Worm (Caenorhabditis elegans) whole organism, young adult: ENCODE results near the gene ZC449.1.
A peak's percentile ranks its signal among the peaks of the same experiment; 100 is the strongest.

Experiments used
- B0336.3 ChIP-seq: fragments of 200-800 bp; sonication (Bioruptor generic); IDR thresholded peaks from 2 replicates; pipeline ENCODE4 v1.3.6; 2022; ENCODE audit warnings: missing genetic modification characterization, missing compliant biosample characterization
- T26A5.8 ChIP-seq: sonication (generic microtip); optimal IDR thresholded peaks from 2 replicates; lab custom pipeline; 2016; ENCODE audit warnings: missing genetic modification characterization, missing compliant biosample characterization
- Y53F4B.3 ChIP-seq: fragments of 200-800 bp; sonication (Bioruptor generic); IDR thresholded peaks from 2 replicates; pipeline ENCODE4 v1.3.6; 2022; ENCODE audit warnings: missing genetic modification reagents, missing genetic modification characterization, missing compliant biosample characterization
- Y56A3A.18 ChIP-seq: fragments of 200-800 bp; sonication (Bioruptor generic); IDR thresholded peaks from 2 replicates; pipeline ENCODE4 v1.3.6; 2022; ENCODE audit warnings: missing genetic modification reagents, missing genetic modification characterization, missing compliant biosample characterization
- Y79H2A.3 ChIP-seq: fragments of 200-800 bp; sonication (Bioruptor generic); conservative IDR thresholded peaks from 2 replicates; pipeline ENCODE4 v1.3.6; 2022; ENCODE audit warnings: missing genetic modification reagents, missing genetic modification characterization, missing compliant biosample characterization
- Y95B8A.8 ChIP-seq: fragments of 200-800 bp; sonication (Bioruptor generic); IDR thresholded peaks from 2 replicates; pipeline ENCODE4 v1.3.6; 2022; ENCODE audit warnings: missing genetic modification reagents, missing genetic modification characterization, missing compliant biosample characterization
- ama-1 ChIP-seq, 3 experiments: fragments of 150-350 bp in 1 of 3; sonication (generic microtip) in 2 of 3; optimal IDR thresholded peaks; 2 replicates each; lab custom pipeline; 2014 to 2018; ENCODE audit warnings: missing biosample characterization in 2 of 3, missing genetic modification characterization in 2 of 3, missing genetic modification reagents in 2 of 3
- atf-7 ChIP-seq: sonication (generic microtip); optimal IDR thresholded peaks from 2 replicates; lab custom pipeline; 2017; ENCODE audit warnings: mild to moderate bottlenecking, missing genetic modification characterization, missing compliant biosample characterization
- attf-6 ChIP-seq: fragments of 200-800 bp; sonication (Bioruptor generic); IDR thresholded peaks from 2 replicates; pipeline ENCODE4 v1.3.6; 2022; ENCODE audit warnings: missing genetic modification reagents, missing genetic modification characterization, missing compliant biosample characterization
- bed-2 ChIP-seq: fragments of 200-800 bp; sonication (Bioruptor generic); IDR thresholded peaks from 2 replicates; pipeline ENCODE4 v1.3.6; 2022; ENCODE audit warnings: missing genetic modification reagents, missing genetic modification characterization, missing compliant biosample characterization
- ceh-27 ChIP-seq: fragments of 200-800 bp; sonication (Bioruptor generic); optimal IDR thresholded peaks from 2 replicates; lab custom pipeline; 2018; ENCODE audit warnings: mild to moderate bottlenecking, missing genetic modification characterization, moderate library complexity, missing compliant biosample characterization
- efl-1 ChIP-seq: fragments of 150-350 bp; optimal IDR thresholded peaks from 2 replicates; lab custom pipeline; 2014; ENCODE audit warnings: missing biosample characterization, missing genetic modification reagents, missing genetic modification characterization
- hmg-1.2 ChIP-seq: fragments of 200-800 bp; sonication (Bioruptor generic); IDR thresholded peaks from 2 replicates; pipeline ENCODE4 v1.3.6; 2022; ENCODE audit warnings: missing genetic modification reagents, missing genetic modification characterization, missing compliant biosample characterization
- hmg-20 ChIP-seq: fragments of 200-800 bp; sonication (Bioruptor generic); IDR thresholded peaks from 2 replicates; pipeline ENCODE4 v1.3.6; 2022; ENCODE audit warnings: missing genetic modification reagents, missing genetic modification characterization, missing compliant biosample characterization
- hsf-1 ChIP-seq: fragments of 200-800 bp; sonication (Bioruptor generic); IDR thresholded peaks from 2 replicates; pipeline ENCODE4 v1.3.6; 2022; ENCODE audit warnings: missing genetic modification reagents, missing genetic modification characterization, missing compliant biosample characterization
- let-526 ChIP-seq: fragments of 200-800 bp; sonication (Bioruptor generic); IDR thresholded peaks from 2 replicates; pipeline ENCODE4 v1.3.6; 2022; ENCODE audit warnings: missing genetic modification reagents, missing genetic modification characterization, missing compliant biosample characterization
- let-607 ChIP-seq, 2 experiments: fragments of 200-800 bp in 1 of 2; sonication (Bioruptor generic) in 1 of 2; sonication (generic microtip) in 1 of 2; optimal IDR thresholded peaks; 2 replicates each; lab custom pipeline; 2016 to 2018; ENCODE audit warnings: mild to moderate bottlenecking in 2 of 2, missing compliant biosample characterization in 2 of 2, missing genetic modification characterization in 2 of 2, moderate library complexity in 2 of 2, missing genotype in 1 of 2
- lin-35 ChIP-seq, 3 experiments: fragments of 150-350 bp in 2 of 3; sonication (generic microtip) in 1 of 3; optimal IDR thresholded peaks; 2 replicates each; lab custom pipeline; 2014 to 2018; ENCODE audit warnings: missing biosample characterization in 3 of 3, missing genetic modification characterization in 3 of 3, missing genetic modification reagents in 3 of 3
- lin-40 ChIP-seq: sonication (generic microtip); optimal IDR thresholded peaks from 2 replicates; lab custom pipeline; 2016; ENCODE audit warnings: missing genetic modification characterization, mild to moderate bottlenecking, missing compliant biosample characterization, missing genotype, missing genetic modification reagents
- lsy-27 ChIP-seq: sonication (generic microtip); optimal IDR thresholded peaks from 2 replicates; lab custom pipeline; 2017; ENCODE audit warnings: missing genetic modification characterization, mild to moderate bottlenecking, missing compliant biosample characterization, antibody characterized with exemption, missing genotype, borderline replicate concordance; ENCODE audit not compliant: insufficient read depth
- mcd-1 ChIP-seq: fragments of 200-800 bp; sonication (Bioruptor generic); IDR thresholded peaks from 2 replicates; pipeline ENCODE4 v1.3.6; 2022; ENCODE audit warnings: missing genetic modification reagents, missing genetic modification characterization, missing compliant biosample characterization
- nfya-2 ChIP-seq: fragments of 200-800 bp; sonication (Bioruptor generic); IDR thresholded peaks from 2 replicates; pipeline ENCODE4 v1.3.6; 2022; ENCODE audit warnings: missing genetic modification reagents, missing genetic modification characterization, missing compliant biosample characterization
- nhr-179 ChIP-seq: sonication (generic microtip); optimal IDR thresholded peaks from 2 replicates; lab custom pipeline; 2016; ENCODE audit warnings: mild to moderate bottlenecking, missing genetic modification characterization, missing compliant biosample characterization
- nhr-27 ChIP-seq: fragments of 200-800 bp; sonication (Bioruptor generic); optimal IDR thresholded peaks from 2 replicates; lab custom pipeline; 2018; ENCODE audit warnings: mild to moderate bottlenecking, missing genetic modification characterization, moderate library complexity, missing compliant biosample characterization
- nhr-80 ChIP-seq: sonication (generic microtip); optimal IDR thresholded peaks from 2 replicates; lab custom pipeline; 2016; ENCODE audit warnings: missing genetic modification characterization, missing compliant biosample characterization
- pbrm-1 ChIP-seq: fragments of 200-800 bp; sonication (Bioruptor generic); IDR thresholded peaks from 2 replicates; pipeline ENCODE4 v1.3.6; 2022; ENCODE audit warnings: missing genetic modification reagents, missing genetic modification characterization, missing compliant biosample characterization
- rcor-1 ChIP-seq: fragments of 200-800 bp; sonication (Bioruptor generic); IDR thresholded peaks from 2 replicates; pipeline ENCODE4 v1.3.6; 2022; ENCODE audit warnings: missing genetic modification reagents, missing genetic modification characterization, missing compliant biosample characterization
- rpc-1 ChIP-seq, 2 experiments: fragments of 150-350 bp in 1 of 2; sonication (generic microtip) in 1 of 2; optimal IDR thresholded peaks; 2 replicates each; lab custom pipeline; 2014 to 2018; ENCODE audit warnings: missing biosample characterization in 1 of 2, missing genetic modification characterization in 1 of 2, missing genetic modification reagents in 1 of 2, missing genotype in 1 of 2
- snpc-1.3 ChIP-seq: sonication (generic microtip); optimal IDR thresholded peaks from 2 replicates; lab custom pipeline; 2017; ENCODE audit warnings: missing genetic modification characterization, mild to moderate bottlenecking, missing compliant biosample characterization, antibody characterized with exemption, moderate library complexity, missing genotype, missing genetic modification reagents; ENCODE audit not compliant: insufficient read depth
- unc-62 ChIP-seq: fragments of 150-350 bp; optimal IDR thresholded peaks from 2 replicates; lab custom pipeline; 2014; ENCODE audit warnings: missing biosample characterization, missing genetic modification reagents, missing genetic modification characterization
- ztf-22 ChIP-seq: fragments of 200-800 bp; sonication (Bioruptor generic); optimal IDR thresholded peaks from 2 replicates; lab custom pipeline; 2018; ENCODE audit warnings: mild to moderate bottlenecking, missing genetic modification characterization, moderate library complexity, missing compliant biosample characterization
- ztf-28 ChIP-seq: fragments of 200-800 bp; sonication (Bioruptor generic); IDR thresholded peaks from 2 replicates; pipeline ENCODE4 v1.3.6; 2022; ENCODE audit warnings: missing genetic modification reagents, missing genetic modification characterization, missing compliant biosample characterization
- ztf-6 ChIP-seq: fragments of 200-800 bp; sonication (Bioruptor generic); IDR thresholded peaks from 2 replicates; pipeline ENCODE4 v1.3.6; 2022; ENCODE audit warnings: missing genetic modification reagents, missing genetic modification characterization, missing compliant biosample characterization

The ZC449.1 gene

DNA sequence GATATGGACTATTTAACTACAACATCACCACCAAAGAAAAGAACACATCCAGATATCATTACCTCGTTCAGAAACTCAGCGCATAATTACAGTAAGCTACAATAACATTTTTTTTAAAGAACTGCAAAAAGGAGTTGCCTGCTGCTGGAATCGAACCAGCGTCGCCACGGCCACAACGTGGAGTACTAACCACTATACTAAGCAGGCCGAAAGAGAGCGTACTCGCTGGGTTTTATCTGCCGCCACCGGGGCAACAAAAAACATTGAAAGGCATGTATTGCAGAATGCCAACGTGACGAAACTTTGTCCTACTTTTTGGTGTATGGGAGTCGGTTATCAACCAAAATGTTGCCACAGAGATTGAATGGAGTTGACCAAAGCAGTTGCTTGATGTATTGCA is 1.5 kb upstream of the ZC449.1 start (continued):
- TF ChIP-seq snpc-1.3 (tag; lab: Kevin White, UChicago), result peak; percentile 70
- no peak for TF ChIP-seq nfya-2
- peak; percentile 91 for TF ChIP-seq ztf-28 (GFP tag; lab: Robert Waterston, UW)
- TF ChIP-seq B0336.3 (GFP tag; lab: Robert Waterston, UW), result no peak
- no peak for TF ChIP-seq nhr-27 (tag; lab: Kevin White, UChicago)
- TF ChIP-seq let-607 (tag; optimal IDR thresholded peaks at IDR 0.05; lab: Kevin White, UChicago), result peak; percentile 32 to 37
- TF ChIP-seq Y95B8A.8 (GFP tag; lab: Robert Waterston, UW), result 0 out of 2 replicates have a peak, but pooled peaks have one; percentile 13
- TF ChIP-seq attf-6 (GFP tag; lab: Robert Waterston, UW), result 0 out of 2 replicates have a peak, but pooled peaks have one; percentile 46
- peak; percentile 90 for TF ChIP-seq pbrm-1 (GFP tag; lab: Robert Waterston, UW)
- TF ChIP-seq hmg-1.2, result peak; percentile 83
- TF ChIP-seq mcd-1 (GFP tag; lab: Robert Waterston, UW), result no peak
- no peak for TF ChIP-seq ztf-6 (GFP tag; lab: Robert Waterston, UW)
- no peak for TF ChIP-seq bed-2

DNA sequence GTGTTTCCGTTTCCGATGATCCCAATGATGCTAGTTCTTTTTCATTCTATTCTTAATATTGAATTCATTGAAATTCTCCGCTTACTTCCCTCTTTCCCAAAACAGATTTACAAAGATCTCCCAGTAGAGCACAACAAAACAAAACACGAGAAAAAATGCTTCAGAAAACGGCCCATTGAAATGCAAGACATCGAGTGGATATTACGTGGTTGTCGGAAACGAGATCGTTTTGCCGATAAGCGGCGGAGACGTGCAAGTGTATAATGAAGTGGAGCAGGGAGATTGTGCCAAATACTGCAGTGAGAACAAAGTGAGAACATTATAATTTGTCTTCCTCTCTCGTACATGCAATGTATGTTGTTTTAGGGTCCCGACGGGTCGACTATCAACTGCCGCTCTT is 2.2 kb downstream of the ZC449.1 start:
- no peak for TF ChIP-seq unc-62 (GFP tag; lab: Kevin White, UChicago)
- no peak for TF ChIP-seq lin-35 (GFP tag; optimal IDR thresholded peaks at IDR 0.05; lab: Kevin White, UChicago)
- no peak for TF ChIP-seq lsy-27 (tag; lab: Kevin White, UChicago)
- TF ChIP-seq Y79H2A.3 (GFP tag; lab: Robert Waterston, UW), result no peak
- no peak for TF ChIP-seq hmg-20 (GFP tag; lab: Robert Waterston, UW)
- no peak for TF ChIP-seq T26A5.8 (tag; lab: Kevin White, UChicago)
- TF ChIP-seq Y56A3A.18 (GFP tag; lab: Robert Waterston, UW), result no peak
- TF ChIP-seq snpc-1.3 (tag; lab: Kevin White, UChicago), result no peak
- TF ChIP-seq atf-7 (tag; lab: Kevin White, UChicago), result no peak
- TF ChIP-seq ztf-22 (GFP tag; lab: Kevin White, UChicago), result no peak
- no peak for TF ChIP-seq efl-1 (GFP tag; lab: Kevin White, UChicago)
- TF ChIP-seq rcor-1, result no peak
- no peak for TF ChIP-seq Y53F4B.3 (GFP tag; lab: Robert Waterston, UW)
- TF ChIP-seq nhr-179 (tag; lab: Kevin White, UChicago), result no peak
- no peak for TF ChIP-seq nhr-80 (tag; lab: Kevin White, UChicago)
- TF ChIP-seq let-526 (GFP tag; lab: Robert Waterston, UW), result no peak
- TF ChIP-seq rpc-1 (optimal IDR thresholded peaks at IDR 0.05; lab: Kevin White, UChicago), result no peak
- TF ChIP-seq rpc-1 (tag; optimal IDR thresholded peaks at IDR 0.05; lab: Kevin White, UChicago), result no peak
- TF ChIP-seq lin-40 (tag; lab: Kevin White, UChicago), result no peak

DNA sequence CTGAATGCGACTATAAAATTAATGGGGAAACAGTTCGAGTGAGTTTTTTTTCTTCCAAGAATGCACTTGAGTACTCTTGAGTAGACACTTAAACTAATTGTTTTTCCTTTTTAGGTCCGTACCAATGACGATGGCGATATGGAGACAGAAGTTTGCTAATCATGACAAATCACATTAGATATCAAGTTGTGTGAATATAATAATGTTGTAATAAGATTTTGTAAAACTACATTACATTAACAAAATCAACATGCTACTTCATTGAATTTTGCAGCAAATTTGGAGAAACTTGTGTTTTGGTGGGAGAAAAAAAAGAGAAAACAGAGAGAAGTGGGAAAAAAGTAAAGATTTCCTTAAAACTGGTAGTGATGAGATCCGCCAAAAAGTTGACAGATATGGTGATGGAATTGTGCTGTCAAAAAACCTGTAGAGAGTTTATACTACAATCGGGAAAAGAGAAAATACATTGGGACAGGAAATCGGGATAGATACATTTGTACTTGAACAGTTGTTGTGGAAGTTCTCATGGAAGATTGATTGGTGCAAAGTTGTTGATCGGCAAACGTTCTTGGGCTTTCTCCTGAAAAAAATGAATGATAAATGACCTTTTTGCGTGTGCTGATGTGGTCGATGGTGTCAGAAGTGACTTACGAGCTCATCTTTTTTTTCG is 3.8 kb downstream of the ZC449.1 start:
- TF ChIP-seq ceh-27 (GFP tag; lab: Kevin White, UChicago) (peak; percentile 73), hsf-1 (no peak), ama-1 (optimal IDR thresholded peaks at IDR 0.05; lab: Kevin White, UChicago) (no peak), ama-1 (GFP tag; optimal IDR thresholded peaks at IDR 0.05; lab: Kevin White, UChicago) (no peak)
- TF ChIP-seq, all 124 proteins: peak for 1
